Fruit fly (Drosophila melanogaster) whole organism, wandering third instar larva: ENCODE data around the gene CG14253.

Experiments
- Abd-B ChIP-seq: fragments of >200 bp; optimal IDR thresholded peaks from 2 replicates; lab custom pipeline; 2017; ENCODE audit warnings: missing biosample characterization, missing genetic modification characterization
- CG9705 ChIP-seq: fragments of 200-800 bp; sonication (Bioruptor generic); optimal IDR thresholded peaks from 2 replicates; lab custom pipeline; 2018; ENCODE audit warnings: missing biosample characterization, mild to moderate bottlenecking, missing genetic modification characterization
- CrebA ChIP-seq: fragments of 200-800 bp; sonication (Bioruptor generic); optimal IDR thresholded peaks from 2 replicates; lab custom pipeline; 2016; ENCODE audit warnings: missing biosample characterization, mild to moderate bottlenecking, missing genetic modification characterization, borderline replicate concordance
- Dif ChIP-seq: fragments of 200-275, 200-300 bp; sonication (Bioruptor generic); optimal IDR thresholded peaks from 2 replicates; lab custom pipeline; 2018; ENCODE audit warnings: missing biosample characterization, missing genetic modification characterization; ENCODE audit not compliant: partially characterized antibody
- GATAd ChIP-seq: sonication (Bioruptor generic); optimal IDR thresholded peaks from 2 replicates; lab custom pipeline; 2016; ENCODE audit warnings: missing biosample characterization, missing genetic modification characterization
- HLH106 ChIP-seq: fragments of 200-800 bp; optimal IDR thresholded peaks from 3 replicates; lab custom pipeline; 2019; ENCODE audit warnings: missing biosample characterization, mild to moderate bottlenecking, missing genetic modification characterization, moderate library complexity
- Hnf4 ChIP-seq: fragments of 200-800 bp; sonication (Bioruptor generic); optimal IDR thresholded peaks from 2 replicates; lab custom pipeline; 2016; ENCODE audit warnings: missing biosample characterization, mild to moderate bottlenecking, missing genetic modification characterization
- Hr78 ChIP-seq: fragments of >200 bp; optimal IDR thresholded peaks from 2 replicates; lab custom pipeline; 2017; ENCODE audit warnings: missing biosample characterization, missing genetic modification characterization
- Hr83 ChIP-seq: fragments of 200-300 bp; sonication (Bioruptor generic); optimal IDR thresholded peaks from 2 replicates; lab custom pipeline; 2016; ENCODE audit warnings: missing biosample characterization, mild to moderate bottlenecking, missing genetic modification characterization, moderate library complexity; ENCODE audit not compliant: poor library complexity, severe bottlenecking
- Jra ChIP-seq: sonication (Bioruptor generic); optimal IDR thresholded peaks from 2 replicates; lab custom pipeline; 2016; ENCODE audit warnings: missing biosample characterization, missing genetic modification characterization
- Mio ChIP-seq: sonication (Bioruptor generic); optimal IDR thresholded peaks from 2 replicates; lab custom pipeline; 2016; ENCODE audit warnings: missing biosample characterization, missing genetic modification characterization
- Myc ChIP-seq: fragments of >200 bp; optimal IDR thresholded peaks from 2 replicates; lab custom pipeline; 2017
- N ChIP-seq: fragments of >200 bp; optimal IDR thresholded peaks from 2 replicates; lab custom pipeline; 2018; ENCODE audit warnings: missing biosample characterization, missing external identifiers, missing genetic modification characterization
- OdsH ChIP-seq: fragments of 200-800 bp; sonication (Bioruptor generic); optimal IDR thresholded peaks from 2 replicates; lab custom pipeline; 2016; ENCODE audit warnings: missing biosample characterization, mild to moderate bottlenecking, missing genetic modification characterization
- Rel ChIP-seq, 2 experiments: fragments of 200-800 bp; sonication (Bioruptor generic) in 1 of 2; optimal IDR thresholded peaks; 2 replicates in 1 of 2; 3 replicates in 1 of 2; lab custom pipeline; 2016 to 2019; ENCODE audit warnings: mild to moderate bottlenecking in 2 of 2, missing biosample characterization in 2 of 2, missing genetic modification characterization in 2 of 2, moderate library complexity in 1 of 2
- Sp1 ChIP-seq: fragments of 200-800 bp; sonication (Bioruptor generic); optimal IDR thresholded peaks from 3 replicates; lab custom pipeline; 2019; ENCODE audit warnings: missing biosample characterization, mild to moderate bottlenecking, missing genetic modification characterization, moderate library complexity
- Vsx2 ChIP-seq: fragments of 200-300, 225-300 bp; sonication (Bioruptor generic); optimal IDR thresholded peaks from 2 replicates; lab custom pipeline; 2018; ENCODE audit warnings: missing biosample characterization, missing genetic modification characterization; ENCODE audit not compliant: partially characterized antibody
- br ChIP-seq: fragments of 200-800 bp; sonication (Bioruptor generic); optimal IDR thresholded peaks from 2 replicates; lab custom pipeline; 2016; ENCODE audit warnings: missing biosample characterization, missing genetic modification characterization
- brk ChIP-seq: fragments of 200-800 bp; sonication (Bioruptor generic); optimal IDR thresholded peaks from 2 replicates; lab custom pipeline; 2016; ENCODE audit warnings: missing biosample characterization, mild to moderate bottlenecking, missing genetic modification characterization
- dl ChIP-seq, 2 experiments: fragments of 175-275, 200-275 bp in 1 of 2; fragments of 200-275 bp in 1 of 2; sonication (Bioruptor generic); optimal IDR thresholded peaks; lab custom pipeline; 2018; ENCODE audit warnings: mild to moderate bottlenecking in 2 of 2, missing biosample characterization in 2 of 2, missing genetic modification characterization in 2 of 2, moderate library complexity in 2 of 2; ENCODE audit not compliant: partially characterized antibody in 2 of 2, insufficient read depth in 1 of 2
- dmrt93B ChIP-seq: fragments of 200-800 bp; sonication (Bioruptor generic); optimal IDR thresholded peaks from 2 replicates; lab custom pipeline; 2018; ENCODE audit warnings: missing biosample characterization, mild to moderate bottlenecking, missing genetic modification characterization
- dsf ChIP-seq: sonication (Bioruptor generic); optimal IDR thresholded peaks from 2 replicates; lab custom pipeline; 2016; ENCODE audit warnings: missing biosample characterization, missing genetic modification characterization, borderline replicate concordance
- ey ChIP-seq: fragments of 200-800 bp; sonication (Bioruptor generic); optimal IDR thresholded peaks from 2 replicates; lab custom pipeline; 2016; ENCODE audit warnings: missing biosample characterization, missing genetic modification characterization
- foxo ChIP-seq, 2 experiments: fragments of 200-800 bp; sonication (Bioruptor generic); optimal IDR thresholded peaks; 2 replicates in 1 of 2; 3 replicates in 1 of 2; lab custom pipeline; 2016 to 2017; ENCODE audit warnings: missing biosample characterization in 2 of 2, missing genetic modification characterization in 2 of 2
- fru ChIP-seq: fragments of 200-800 bp; sonication (Bioruptor generic); optimal IDR thresholded peaks from 3 replicates; lab custom pipeline; 2016; ENCODE audit warnings: missing biosample characterization, mild to moderate bottlenecking, missing genetic modification characterization
- h ChIP-seq: fragments of 200-800 bp; sonication (Bioruptor generic); optimal IDR thresholded peaks from 3 replicates; lab custom pipeline; 2016; ENCODE audit warnings: missing biosample characterization, mild to moderate bottlenecking, missing genetic modification characterization
- jim ChIP-seq: fragments of 175-275, 200-325 bp; sonication (Bioruptor generic); optimal IDR thresholded peaks from 2 replicates; lab custom pipeline; 2016; ENCODE audit warnings: missing biosample characterization, mild to moderate bottlenecking, missing genetic modification characterization
- lola ChIP-seq: fragments of >200 bp; optimal IDR thresholded peaks from 2 replicates; lab custom pipeline; 2017; ENCODE audit warnings: missing biosample characterization, missing genetic modification characterization
- psq ChIP-seq: fragments of 200-800 bp; sonication (Bioruptor generic); optimal IDR thresholded peaks from 3 replicates; lab custom pipeline; 2017; ENCODE audit warnings: missing biosample characterization, mild to moderate bottlenecking, missing genetic modification characterization, moderate library complexity
- rgr ChIP-seq: fragments of 200-800 bp; sonication (Bioruptor generic); optimal IDR thresholded peaks from 3 replicates; lab custom pipeline; 2016; ENCODE audit warnings: missing biosample characterization, mild to moderate bottlenecking, missing genetic modification characterization
- sage ChIP-seq: fragments of 200-800 bp; sonication (Bioruptor generic); optimal IDR thresholded peaks from 2 replicates; lab custom pipeline; 2016; ENCODE audit warnings: missing biosample characterization, mild to moderate bottlenecking, missing genetic modification characterization
- sv ChIP-seq: fragments of 200-800 bp; sonication (Bioruptor generic); optimal IDR thresholded peaks from 3 replicates; lab custom pipeline; 2016; ENCODE audit warnings: missing biosample characterization, missing genetic modification characterization
- tai ChIP-seq: sonication (Bioruptor generic); optimal IDR thresholded peaks from 2 replicates; lab custom pipeline; 2016; ENCODE audit warnings: missing biosample characterization, missing genetic modification characterization
- usp ChIP-seq: fragments of >200 bp; optimal IDR thresholded peaks from 2 replicates; lab custom pipeline; 2017; ENCODE audit warnings: missing biosample characterization, missing genetic modification characterization

The CG14253 gene

dm6 chr3R:26996642-26997041 is 18.3 kb downstream of the CG14253 start, which contains the start of gene RYa-R:
RYa-R (plus strand) TSS chr3R:26996980.
- TF ChIP-seq GATAd (GFP tag; lab: Kevin White, UChicago) (no peak), dmrt93B (GFP tag; lab: Kevin White, UChicago) (no peak), Rel (GFP tag; optimal IDR thresholded peaks at IDR 0.05; lab: Kevin White, UChicago) (no peak), Rel (tag; optimal IDR thresholded peaks at IDR 0.05; lab: Kevin White, UChicago) (no peak), usp (GFP tag; lab: Kevin White, UChicago) (no peak), sv (GFP tag; lab: Kevin White, UChicago) (no peak)

DNA sequence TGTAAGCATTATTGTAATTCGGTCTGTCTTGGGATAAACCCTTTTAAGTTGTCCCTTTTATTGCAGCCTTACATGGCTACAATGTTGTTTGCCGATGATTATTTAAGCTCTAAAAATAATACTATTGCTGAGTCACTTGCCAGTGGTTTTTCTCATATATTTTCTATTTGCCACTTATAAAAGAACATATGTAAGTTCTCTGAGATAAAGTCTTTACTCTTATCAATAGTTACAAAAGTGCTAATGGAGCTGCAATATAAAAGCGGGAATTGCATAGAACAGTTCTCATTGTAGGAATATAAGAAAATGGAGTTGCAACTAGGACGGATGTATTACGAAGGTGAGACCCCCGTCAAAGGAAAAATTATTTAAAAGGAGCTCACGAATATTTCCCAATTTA is 21.1 kb downstream of the CG14253 start, which contains the start of gene CG31077:
Gene CG31077 (plus strand): TSS at position 301 of the 400 bp plus-strand sequence.
- TF ChIP-seq Hr78 (GFP tag; lab: Kevin White, UChicago) (no peak), Abd-B (GFP tag; lab: Kevin White, UChicago) (no peak), Hnf4 (no peak), N (GFP tag; lab: Kevin White, UChicago) (no peak), brk (GFP tag; lab: Kevin White, UChicago) (no peak)

DNA sequence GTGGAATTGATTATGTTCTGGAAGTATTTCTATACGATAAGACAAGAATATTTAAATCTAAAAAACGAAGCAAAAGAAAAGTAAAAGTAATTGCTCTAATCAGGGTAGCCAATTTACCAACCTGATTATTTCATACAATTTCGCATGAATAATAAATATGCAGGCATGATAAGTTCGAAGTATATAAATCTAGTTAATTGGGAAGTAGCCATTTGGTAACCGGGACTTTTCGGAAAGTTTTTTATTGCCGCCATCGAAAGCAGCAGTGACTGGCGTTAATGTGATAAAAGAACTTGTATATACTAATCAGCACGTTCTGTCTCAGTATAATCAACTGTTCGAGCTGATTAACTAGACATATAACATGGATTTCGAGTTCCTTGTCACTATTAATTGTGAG is 24.4 kb downstream of the CG14253 start:
- TF ChIP-seq GATAd (GFP tag; lab: Kevin White, UChicago) (no peak), dsf (no peak), Vsx2 (GFP tag; lab: Kevin White, UChicago) (no peak), sage (GFP tag; lab: Kevin White, UChicago) (no peak), fru (GFP tag; lab: Kevin White, UChicago) (no peak), rgr (GFP tag; lab: Kevin White, UChicago) (no peak), CG9705 (GFP tag; lab: Kevin White, UChicago) (no peak), CrebA (GFP tag; lab: Kevin White, UChicago) (no peak), brk (GFP tag; lab: Kevin White, UChicago) (no peak), HLH106 (tag; lab: Kevin White, UChicago) (no peak), dmrt93B (GFP tag; lab: Kevin White, UChicago) (no peak), Abd-B (GFP tag; lab: Kevin White, UChicago) (no peak), Hr83 (GFP tag; lab: Kevin White, UChicago) (no peak), Sp1 (GFP tag; lab: Kevin White, UChicago) (no peak), psq (GFP tag; lab: Kevin White, UChicago) (no peak), lola (no peak), tai (no peak), usp (GFP tag; lab: Kevin White, UChicago) (no peak), sv (GFP tag; lab: Kevin White, UChicago) (no peak)

DNA sequence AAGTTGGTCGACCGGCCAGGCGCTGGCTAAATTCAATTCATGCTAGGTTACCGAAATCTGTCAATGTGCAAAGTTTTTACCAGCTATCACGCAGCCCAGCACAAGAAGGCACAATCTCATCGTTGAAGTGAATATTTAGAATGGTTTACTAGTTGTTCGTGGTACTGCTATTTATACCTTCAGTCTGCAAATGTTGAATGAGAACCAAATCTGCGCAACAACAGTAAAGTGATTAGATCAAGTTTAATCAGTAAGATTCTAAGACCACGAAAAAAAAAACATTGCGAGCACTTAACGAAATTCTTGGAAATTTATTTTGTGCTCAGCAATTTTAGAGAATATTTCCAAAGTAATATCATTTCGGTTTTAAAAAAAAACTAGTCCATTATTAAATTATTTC is 27.0 kb downstream of the CG14253 start, which contains the start of gene CG6296:
Gene CG6296 (minus strand): TSS at position 132 of the 400 bp plus-strand sequence.
- no peak for TF ChIP-seq jim (GFP tag; lab: Kevin White, UChicago)
- no peak for TF ChIP-seq ey (GFP tag; lab: Kevin White, UChicago)
- no peak for TF ChIP-seq Sp1 (GFP tag; lab: Kevin White, UChicago)
- TF ChIP-seq Jra (GFP tag; lab: Kevin White, UChicago), result no peak
- TF ChIP-seq Mio, result no peak
- TF ChIP-seq GATAd (GFP tag; lab: Kevin White, UChicago), result no peak
- no peak for TF ChIP-seq Myc
- no peak for TF ChIP-seq Hr78 (GFP tag; lab: Kevin White, UChicago)
- TF ChIP-seq Dif, result no peak
- no peak for TF ChIP-seq fru (GFP tag; lab: Kevin White, UChicago)
- no peak for TF ChIP-seq foxo (GFP tag; optimal IDR thresholded peaks at IDR 0.05; lab: Kevin White, UChicago)
- TF ChIP-seq sv (GFP tag; lab: Kevin White, UChicago), result no peak
- TF ChIP-seq Rel (GFP tag; optimal IDR thresholded peaks at IDR 0.05; lab: Kevin White, UChicago), result no peak
- TF ChIP-seq Rel (tag; optimal IDR thresholded peaks at IDR 0.05; lab: Kevin White, UChicago), result no peak

dm6 chr3R:27007022-27007421 is 28.7 kb downstream of the CG14253 start, which contains the start of gene CG6295:
CG6295 (minus strand) TSS chr3R:27007055.
- TF ChIP-seq Hr83 (GFP tag; lab: Kevin White, UChicago) (no peak), CrebA (GFP tag; lab: Kevin White, UChicago) (no peak), sv (GFP tag; lab: Kevin White, UChicago) (no peak), dsf (no peak), dl (GFP tag; optimal IDR thresholded peaks at IDR 0.05; lab: Kevin White, UChicago; ENCODE audit: insufficient read depth in 1 of 2, partially characterized antibody in 2 of 2) (no peak), Abd-B (GFP tag; lab: Kevin White, UChicago) (no peak), tai (no peak), Dif (no peak), Mio (no peak), Hnf4 (no peak), Rel (GFP tag; optimal IDR thresholded peaks at IDR 0.05; lab: Kevin White, UChicago) (no peak), Rel (tag; optimal IDR thresholded peaks at IDR 0.05; lab: Kevin White, UChicago) (no peak), OdsH (GFP tag; lab: Kevin White, UChicago) (no peak), usp (GFP tag; lab: Kevin White, UChicago) (no peak), HLH106 (tag; lab: Kevin White, UChicago) (no peak), lola (no peak), jim (GFP tag; lab: Kevin White, UChicago) (no peak), h (GFP tag; lab: Kevin White, UChicago) (no peak), br (no peak), N (GFP tag; lab: Kevin White, UChicago) (no peak), foxo (GFP tag; optimal IDR thresholded peaks at IDR 0.05; lab: Kevin White, UChicago) (no peak)
